Worm (Caenorhabditis elegans): ENCODE measurements around the gene Y77E11A.16.
"Not testable (repeated sequence)": the region's sequence is repeated elsewhere in the genome, so short reads cannot be mapped to it uniquely, and the experiment has no call there.

Y77E11A.16 gene

DNA sequence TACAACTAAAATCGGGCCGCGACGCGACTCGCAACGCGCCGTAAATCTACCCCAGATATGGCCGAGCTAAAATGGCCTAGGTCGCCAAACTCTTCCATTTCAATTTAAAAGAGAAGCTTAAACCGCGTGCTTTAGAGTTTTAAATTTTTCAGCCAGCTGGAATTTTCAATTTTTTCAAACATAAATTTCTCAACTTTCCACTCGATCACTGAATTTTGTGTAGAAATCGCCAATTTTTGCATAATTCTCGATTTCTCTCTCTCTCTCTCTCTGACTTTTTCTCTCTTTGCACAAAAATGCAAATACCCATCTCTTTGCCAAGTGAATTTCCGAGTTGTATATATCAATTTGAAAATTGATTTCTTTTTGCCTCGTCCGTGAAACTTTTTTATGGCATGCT lies 38.2 kb downstream of the Y77E11A.16 start, which contains the start of gene K03H6.1:
Gene K03H6.1 (plus strand): TSS at position 301 of the 400 bp plus-strand sequence.
- TF ChIP-seq egl-18 (GFP tag; IDR thresholded peaks at IDR 0.05), result no peak
- no peak for TF ChIP-seq ceh-100 (GFP tag; IDR thresholded peaks at IDR 0.05)
- no peak for TF ChIP-seq nhr-80 (tag; optimal IDR thresholded peaks at IDR 0.05)
- TF ChIP-seq ceh-27 (GFP tag; optimal IDR thresholded peaks at IDR 0.05), result no peak
- no peak for TF ChIP-seq nfya-1 (tag; optimal IDR thresholded peaks at IDR 0.05; ENCODE audit: borderline replicate concordance, insufficient read depth)
- no peak for TF ChIP-seq mel-28 (tag; optimal IDR thresholded peaks at IDR 0.05; ENCODE audit: borderline replicate concordance)
- TF ChIP-seq F23B12.7 (tag; optimal IDR thresholded peaks at IDR 0.05; ENCODE audit: insufficient read depth), result no peak
- no peak for TF ChIP-seq mcd-1 (GFP tag; IDR thresholded peaks at IDR 0.05)
- no peak for TF ChIP-seq hrde-1 (tag; optimal IDR thresholded peaks at IDR 0.05; ENCODE audit: borderline replicate concordance)
- no peak for TF ChIP-seq lsy-27 (tag; optimal IDR thresholded peaks at IDR 0.05; ENCODE audit: borderline replicate concordance, insufficient read depth)
- TF ChIP-seq mes-4 (tag; optimal IDR thresholded peaks at IDR 0.05), result no peak
- TF ChIP-seq nhr-120 (GFP tag; IDR thresholded peaks at IDR 0.05), result no peak
- TF ChIP-seq Y79H2A.3 (GFP tag; conservative IDR thresholded peaks at IDR 0.05), result no peak
- no peak for TF ChIP-seq hmg-1.2 (GFP tag; IDR thresholded peaks at IDR 0.05)
- no peak for TF ChIP-seq ama-1 (optimal IDR thresholded peaks at IDR 0.05)
- TF ChIP-seq ama-1 (GFP tag; optimal IDR thresholded peaks at IDR 0.05), result no peak
- no peak for TF ChIP-seq B0336.3 (GFP tag; IDR thresholded peaks at IDR 0.05)
- TF ChIP-seq Y53F4B.3 (GFP tag; IDR thresholded peaks at IDR 0.05), result no peak
- TF ChIP-seq ztf-28 (GFP tag; IDR thresholded peaks at IDR 0.05), result no peak
- TF ChIP-seq bed-1 (GFP tag; IDR thresholded peaks at IDR 0.05), result no peak

DNA sequence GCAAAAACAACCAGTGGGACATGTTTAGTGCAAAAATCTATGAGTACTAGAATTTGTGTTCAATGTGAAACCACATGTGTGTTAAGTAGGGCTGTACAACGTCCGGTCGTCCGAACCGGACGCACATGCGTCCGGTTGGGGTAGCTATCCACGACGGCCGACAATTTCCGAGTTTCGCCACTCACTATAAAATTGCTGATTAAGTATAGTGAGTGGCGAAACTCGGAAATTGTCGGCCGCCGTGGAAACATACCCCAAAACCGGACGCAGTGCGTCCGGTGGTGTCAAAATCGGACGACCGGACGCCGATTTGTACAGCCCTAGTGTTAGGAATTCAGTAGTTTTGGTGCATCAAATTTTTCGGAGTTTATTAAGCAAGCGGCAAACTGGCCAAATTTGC lies 43.5 kb downstream of the Y77E11A.16 start:
- not testable (repeated sequence) for TF ChIP-seq snpc-4 (GFP tag; optimal IDR thresholded peaks at IDR 0.05)
- peak in 2 of 4 experiments; percentile 64 to 84 for TF ChIP-seq snpc-4 (tag; optimal IDR thresholded peaks at IDR 0.05)

- TF ChIP-seq F22D6.2 (tag; optimal IDR thresholded peaks at IDR 0.05) (no peak), mes-4 (tag; optimal IDR thresholded peaks at IDR 0.05) (no peak), F39B2.1 (GFP tag; IDR thresholded peaks at IDR 0.05) (no peak), Y95B8A.8 (GFP tag; IDR thresholded peaks at IDR 0.05) (no peak), hlh-26 (GFP tag; conservative IDR thresholded peaks at IDR 0.05) (no peak), K12H6.12 (tag; optimal IDR thresholded peaks at IDR 0.05) (no peak), ceh-91 (GFP tag; IDR thresholded peaks at IDR 0.05) (no peak), ztf-25 (GFP tag; IDR thresholded peaks at IDR 0.05) (no peak), lin-26 (GFP tag; IDR thresholded peaks at IDR 0.05) (no peak), madf-3 (GFP tag; IDR thresholded peaks at IDR 0.05) (no peak), bed-1 (GFP tag; IDR thresholded peaks at IDR 0.05) (no peak), C06A6.2 (GFP tag; conservative IDR thresholded peaks at IDR 0.05) (no peak), ztf-3 (GFP tag; optimal IDR thresholded peaks at IDR 0.05) (no peak), unc-62 (GFP tag; optimal IDR thresholded peaks at IDR 0.05) (no peak), ceh-58 (GFP tag; IDR thresholded peaks at IDR 0.05) (no peak), sdz-38 (tag; optimal IDR thresholded peaks at IDR 0.05) (no peak), F57A8.1 (GFP tag; optimal IDR thresholded peaks at IDR 0.05) (no peak), athp-1 (tag; optimal IDR thresholded peaks at IDR 0.05) (no peak), tlf-1 (GFP tag; optimal IDR thresholded peaks at IDR 0.05) (no peak)
These were observed 51.1 kb downstream of the Y77E11A.16 start, which contains the start of gene K03H6.5 for ce11 chrIV:1536316-1536715. Gene K03H6.5, minus strand, starts transcription at chrIV:1536416.
